Worm (Caenorhabditis elegans) whole organism, L3 larva: ENCODE results near the gene C14F11.4.

Source experiments
- R02D3.7 ChIP-seq: fragments of 150-350 bp; optimal IDR thresholded peaks from 2 replicates; lab custom pipeline; 2014; ENCODE audit warnings: missing biosample characterization, missing genetic modification characterization
- aly-2 ChIP-seq: fragments of 150-350 bp; optimal IDR thresholded peaks from 2 replicates; lab custom pipeline; 2014; ENCODE audit warnings: missing biosample characterization, missing genetic modification characterization
- ama-1 ChIP-seq: fragments of 150-350 bp; optimal IDR thresholded peaks from 2 replicates; lab custom pipeline; 2018
- ceh-16 ChIP-seq: sonication (generic microtip); optimal IDR thresholded peaks from 2 replicates; lab custom pipeline; 2017; ENCODE audit warnings: missing biosample characterization, missing genetic modification characterization
- ceh-28 ChIP-seq: fragments of 150-350 bp; optimal IDR thresholded peaks from 2 replicates; lab custom pipeline; 2014; ENCODE audit warnings: missing biosample characterization, missing genetic modification reagents, missing genetic modification characterization
- ceh-82 ChIP-seq: fragments of 150-350 bp; optimal IDR thresholded peaks from 2 replicates; lab custom pipeline; 2014; ENCODE audit warnings: missing biosample characterization, missing genetic modification characterization
- ceh-9 ChIP-seq: sonication (generic microtip); optimal IDR thresholded peaks from 2 replicates; lab custom pipeline; 2018; ENCODE audit warnings: missing biosample characterization, missing genetic modification characterization
- daf-12 ChIP-seq: fragments of 150-350 bp; optimal IDR thresholded peaks from 2 replicates; lab custom pipeline; 2014; ENCODE audit warnings: missing biosample characterization, missing genetic modification reagents, missing genetic modification characterization
- egl-27 ChIP-seq: sonication (generic microtip); optimal IDR thresholded peaks from 4 replicates; lab custom pipeline; 2017; ENCODE audit warnings: missing biosample characterization, missing genetic modification reagents, missing genetic modification characterization
- egl-5 ChIP-seq: fragments of 150-350 bp; optimal IDR thresholded peaks from 2 replicates; lab custom pipeline; 2017; ENCODE audit warnings: missing biosample characterization, missing genetic modification reagents, missing genetic modification characterization, inconsistent platforms
- elt-2 ChIP-seq: sonication (generic microtip); optimal IDR thresholded peaks from 2 replicates; lab custom pipeline; 2016; ENCODE audit warnings: missing genetic modification reagents, mild to moderate bottlenecking, missing genetic modification characterization, missing compliant biosample characterization
- elt-3 ChIP-seq, 3 experiments: fragments of 150-350 bp in 1 of 3; sonication (generic microtip) in 2 of 3; optimal IDR thresholded peaks; 2 replicates in 2 of 3; 4 replicates in 1 of 3; lab custom pipeline; 2014 to 2017; ENCODE audit warnings: missing biosample characterization in 3 of 3, missing genetic modification characterization in 3 of 3
- eor-1 ChIP-seq, 2 experiments: fragments of 150-350 bp; optimal IDR thresholded peaks; 2 replicates each; lab custom pipeline; 2014 to 2018; ENCODE audit warnings: missing biosample characterization in 2 of 2, missing genetic modification characterization in 2 of 2
- fkh-10 ChIP-seq: sonication (generic microtip); optimal IDR thresholded peaks from 2 replicates; lab custom pipeline; 2017; ENCODE audit warnings: missing biosample characterization, missing genetic modification reagents, missing genetic modification characterization
- fkh-2 ChIP-seq: fragments of 150-350 bp; optimal IDR thresholded peaks from 2 replicates; lab custom pipeline; 2014; ENCODE audit warnings: missing biosample characterization, missing genetic modification reagents, missing genetic modification characterization
- jun-1 ChIP-seq: fragments of 150-350 bp; optimal IDR thresholded peaks from 2 replicates; lab custom pipeline; 2014; ENCODE audit warnings: missing biosample characterization, missing genetic modification reagents, missing genetic modification characterization
- lin-15B ChIP-seq: fragments of 150-350 bp; optimal IDR thresholded peaks from 2 replicates; lab custom pipeline; 2014; ENCODE audit warnings: missing biosample characterization, missing genetic modification characterization
- lin-39 ChIP-seq: fragments of 150-350 bp; optimal IDR thresholded peaks from 2 replicates; lab custom pipeline; 2018; ENCODE audit warnings: missing biosample characterization, missing genetic modification reagents, missing genetic modification characterization
- lsy-12 ChIP-seq: sonication (generic microtip); optimal IDR thresholded peaks from 2 replicates; lab custom pipeline; 2016; ENCODE audit warnings: mild to moderate bottlenecking, missing genetic modification characterization, missing compliant biosample characterization
- mdl-1 ChIP-seq: fragments of 150-350 bp; optimal IDR thresholded peaks from 2 replicates; lab custom pipeline; 2014; ENCODE audit warnings: missing biosample characterization, missing genetic modification characterization
- mml-1 ChIP-seq: fragments of 150-350 bp; sonication (generic microtip); optimal IDR thresholded peaks from 3 replicates; lab custom pipeline; 2014; ENCODE audit warnings: missing biosample characterization, missing genetic modification characterization
- nfya-1 ChIP-seq: sonication (generic microtip); optimal IDR thresholded peaks from 2 replicates; lab custom pipeline; 2017; ENCODE audit warnings: missing genetic modification characterization, mild to moderate bottlenecking, missing compliant biosample characterization, antibody characterized with exemption, moderate library complexity; ENCODE audit not compliant: insufficient read depth
- nhr-23 ChIP-seq: fragments of 150-350 bp; optimal IDR thresholded peaks from 2 replicates; lab custom pipeline; 2014; ENCODE audit warnings: missing biosample characterization, missing genetic modification reagents, missing genetic modification characterization
- nhr-237 ChIP-seq: fragments of 150-350 bp; optimal IDR thresholded peaks from 2 replicates; lab custom pipeline; 2014; ENCODE audit warnings: missing biosample characterization, missing genetic modification characterization
- nhr-25 ChIP-seq: sonication (generic microtip); optimal IDR thresholded peaks from 2 replicates; lab custom pipeline; 2017; ENCODE audit warnings: missing biosample characterization, missing genetic modification characterization
- nhr-43 ChIP-seq: sonication (generic microtip); optimal IDR thresholded peaks from 2 replicates; lab custom pipeline; 2016; ENCODE audit warnings: mild to moderate bottlenecking, missing genetic modification characterization, missing compliant biosample characterization; ENCODE audit not compliant: poor library complexity, severe bottlenecking
- nhr-76 ChIP-seq: fragments of 150-350 bp; sonication (generic microtip); optimal IDR thresholded peaks from 5 replicates; lab custom pipeline; 2014; ENCODE audit warnings: missing biosample characterization, missing genetic modification characterization
- pha-4 ChIP-seq: fragments of 150-350 bp; optimal IDR thresholded peaks from 2 replicates; lab custom pipeline; 2014; ENCODE audit warnings: missing biosample characterization, missing genetic modification reagents, missing genetic modification characterization
- pqm-1 ChIP-seq: fragments of 150-350 bp; optimal IDR thresholded peaks from 2 replicates; lab custom pipeline; 2017; ENCODE audit warnings: missing biosample characterization, missing genetic modification characterization, inconsistent platforms
- skn-1 ChIP-seq: fragments of 150-350 bp; optimal IDR thresholded peaks from 2 replicates; lab custom pipeline; 2014; ENCODE audit warnings: missing biosample characterization, missing genetic modification characterization
- snpc-4 ChIP-seq: fragments of 150-350 bp; optimal IDR thresholded peaks from 2 replicates; lab custom pipeline; 2014; ENCODE audit warnings: missing biosample characterization, missing genetic modification characterization
- tbx-2 ChIP-seq: sonication (generic microtip); optimal IDR thresholded peaks from 2 replicates; lab custom pipeline; 2016; ENCODE audit warnings: mild to moderate bottlenecking, missing genetic modification characterization, missing compliant biosample characterization
- unc-62 ChIP-seq: fragments of 150-350 bp; sonication (generic microtip); optimal IDR thresholded peaks from 4 replicates; lab custom pipeline; 2014; ENCODE audit warnings: missing biosample characterization, missing genetic modification reagents, missing genetic modification characterization
- ztf-4 ChIP-seq: fragments of 150-350 bp; optimal IDR thresholded peaks from 2 replicates; lab custom pipeline; 2014; ENCODE audit warnings: missing biosample characterization, missing genetic modification characterization

Gene C14F11.4

ce11 chrX:6256969-6257368, 24.1 kb upstream of the C14F11.4 start:
- TF ChIP-seq elt-2 (tag; lab: Kevin White, UChicago) (no peak), pqm-1 (tag; lab: Kevin White, UChicago) (peak; percentile 31), ceh-28 (tag; lab: Kevin White, UChicago) (peak; percentile 2), nhr-23 (tag; lab: Kevin White, UChicago) (peak; percentile 31)

DNA sequence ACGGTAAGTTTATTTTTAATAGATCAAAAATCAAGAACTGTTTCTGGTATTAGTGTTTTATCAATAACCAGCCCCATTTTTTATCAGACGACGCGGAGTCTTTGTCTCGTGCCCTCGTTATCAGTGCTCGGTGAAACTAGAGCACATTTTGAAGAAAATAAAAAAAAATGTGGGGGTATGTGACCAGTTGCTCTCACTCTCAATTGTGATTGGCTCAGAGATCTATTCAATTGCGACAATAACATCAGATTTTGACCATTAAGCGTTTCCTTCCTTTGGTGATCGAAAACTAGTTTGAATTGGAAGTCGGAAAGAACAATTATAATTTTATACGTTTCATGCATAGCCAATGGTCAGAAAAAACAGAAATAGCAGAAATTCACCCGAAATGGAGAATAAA, 23.6 kb upstream of the C14F11.4 start:
- peak; percentile 89 for TF ChIP-seq pqm-1 (tag; lab: Kevin White, UChicago)
- TF ChIP-seq aly-2 (tag; lab: Kevin White, UChicago), result no peak
- TF ChIP-seq ztf-4 (tag; lab: Kevin White, UChicago), result no peak
- no peak for TF ChIP-seq lin-15B (tag; lab: Kevin White, UChicago)
- no peak for TF ChIP-seq skn-1 (tag; lab: Kevin White, UChicago)
- TF ChIP-seq tbx-2 (tag; lab: Kevin White, UChicago), result no peak
- peak; percentile 54 for TF ChIP-seq pha-4
- TF ChIP-seq R02D3.7, result no peak
- peak; percentile 92 for TF ChIP-seq elt-2 (tag; lab: Kevin White, UChicago)
- TF ChIP-seq unc-62 (GFP tag; lab: Kevin White, UChicago), result no peak
- no peak for TF ChIP-seq snpc-4
- TF ChIP-seq ceh-16 (tag; lab: Kevin White, UChicago), result no peak
- TF ChIP-seq nfya-1 (tag; lab: Kevin White, UChicago), result peak; percentile 52
- peak; percentile 51 for TF ChIP-seq ama-1 (lab: Kevin White, UChicago)
- TF ChIP-seq daf-12, result no peak
- TF ChIP-seq jun-1 (tag; lab: Kevin White, UChicago), result peak; percentile 38
- TF ChIP-seq ceh-82 (tag; lab: Kevin White, UChicago), result no peak

DNA sequence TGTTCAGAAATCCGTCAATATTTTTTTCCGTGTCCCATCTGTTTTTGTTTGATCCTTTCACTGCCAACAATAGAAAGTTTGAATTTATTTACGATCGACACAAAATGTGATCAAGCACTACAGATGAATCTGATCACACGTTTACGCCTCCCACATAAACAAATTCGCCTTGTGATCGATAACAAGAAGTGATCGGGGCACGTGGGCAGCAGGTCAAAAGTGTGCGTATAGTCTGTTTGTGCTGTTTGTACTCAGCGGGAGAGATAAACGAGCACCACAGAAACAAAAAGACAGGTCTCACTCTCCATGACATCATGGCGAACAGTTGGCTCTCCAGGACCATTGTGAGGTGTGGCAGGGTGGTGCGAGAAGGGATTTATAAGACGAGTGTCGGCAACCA, 22.7 kb upstream of the C14F11.4 start:
- TF ChIP-seq nhr-43 (tag; lab: Kevin White, UChicago) (peak; percentile 91), lin-15B (tag; lab: Kevin White, UChicago) (no peak), ama-1 (lab: Kevin White, UChicago) (peak; percentile 92), jun-1 (tag; lab: Kevin White, UChicago) (peak; percentile 92), pqm-1 (tag; lab: Kevin White, UChicago) (peak; percentile 91), nhr-23 (tag; lab: Kevin White, UChicago) (peak; percentile 62), egl-27 (tag; lab: Kevin White, UChicago) (peak; percentile 37), pha-4 (peak; percentile 93), fkh-10 (no peak), elt-3 (tag; optimal IDR thresholded peaks at IDR 0.05; lab: Kevin White, UChicago) (no peak), nhr-237 (tag; lab: Kevin White, UChicago) (no peak), snpc-4 (peak; percentile 2), daf-12 (no peak), nfya-1 (tag; lab: Kevin White, UChicago) (peak; percentile 67), mdl-1 (tag; lab: Kevin White, UChicago) (peak; percentile 90), lin-39 (peak; percentile 62), mml-1 (tag; lab: Kevin White, UChicago) (no peak), lsy-12 (tag; lab: Kevin White, UChicago) (peak; percentile 51), egl-5 (tag; lab: Kevin White, UChicago) (peak; percentile 72), ceh-9 (tag; lab: Kevin White, UChicago) (no peak), elt-2 (tag; lab: Kevin White, UChicago) (peak; percentile 93), eor-1 (tag; optimal IDR thresholded peaks at IDR 0.05; lab: Kevin White, UChicago) (no peak), fkh-2 (tag; lab: Kevin White, UChicago) (peak; percentile 4), ceh-28 (tag; lab: Kevin White, UChicago) (peak; percentile 57), nhr-25 (peak; percentile 78)
- TF ChIP-seq, all 47 proteins: peak for 17

ce11 chrX:6254671-6255031, 21.8 kb upstream of the C14F11.4 start:
- TF ChIP-seq elt-3 (tag; optimal IDR thresholded peaks at IDR 0.05; lab: Kevin White, UChicago) (peak in 1 of 3 experiments; percentile 38), lin-15B (tag; lab: Kevin White, UChicago) (no peak), nhr-76 (no peak), nhr-43 (tag; lab: Kevin White, UChicago) (peak; percentile 17)
